Fruit fly (Drosophila melanogaster) whole organism, prepupa: ENCODE data around the gene CG17601.

Experiments
- CG6163 ChIP-seq: fragments of 200-800 bp; sonication (Bioruptor generic); IDR thresholded peaks from 3 replicates; pipeline ENCODE4 v1.3.6; 2022; ENCODE audit warnings: missing biosample characterization, missing genetic modification characterization
- CG7368 ChIP-seq: fragments of 200-800 bp; sonication (Bioruptor generic); optimal IDR thresholded peaks from 3 replicates; lab custom pipeline; 2016; ENCODE audit warnings: missing biosample characterization, missing genetic modification characterization
- Hr4 ChIP-seq: fragments of 200-800 bp; sonication (Bioruptor generic); optimal IDR thresholded peaks from 3 replicates; lab custom pipeline; 2016; ENCODE audit warnings: missing biosample characterization, missing genetic modification characterization
- eg ChIP-seq: fragments of 200-800 bp; sonication (Bioruptor generic); IDR thresholded peaks from 3 replicates; pipeline ENCODE4 v1.3.6; 2022; ENCODE audit warnings: missing biosample characterization, missing genetic modification characterization
- lz ChIP-seq: fragments of 200-800 bp; sonication (Bioruptor generic); optimal IDR thresholded peaks from 3 replicates; lab custom pipeline; 2016; ENCODE audit warnings: missing biosample characterization, missing genetic modification characterization

- TF ChIP-seq eg (GFP tag; lab: Robert Waterston, UW) (no peak), Hr4 (GFP tag; lab: Kevin White, UChicago) (no peak), CG7368 (GFP tag; lab: Kevin White, UChicago) (no peak), CG6163 (no peak), lz (no peak)
Observed at dm6 chrX:22575082-22575481, 28.2 kb downstream of the CG17601 start.
